Fruit fly (Drosophila melanogaster): ENCODE data around the gene Trf2.

The Trf2 gene

dm6 chrX:8464378-8465036, 55.4 kb downstream of the Trf2 start, which contains the start of gene Sptr (continued):
- TF ChIP-seq CG9727 (GFP tag; optimal IDR thresholded peaks at IDR 0.05) (peak; percentile 86), nerfin-2 (GFP tag; IDR thresholded peaks at IDR 0.05; ENCODE audit: partially characterized antibody) (no peak), lmd (GFP tag; IDR thresholded peaks at IDR 0.05) (peak; percentile 92), CG2712 (tag; optimal IDR thresholded peaks at IDR 0.05) (peak; percentile 80), twi (tag; optimal IDR thresholded peaks at IDR 0.05) (peak; percentile 32), cas (GFP tag; IDR thresholded peaks at IDR 0.05) (peak; percentile 82), CG10209 (GFP tag; optimal IDR thresholded peaks at IDR 0.05) (peak; percentile 87), Elba2 (GFP tag; optimal IDR thresholded peaks at IDR 0.05) (no peak), hbn (GFP tag; IDR thresholded peaks at IDR 0.05; ENCODE audit: partially characterized antibody) (no peak), CG31388 (GFP tag; optimal IDR thresholded peaks at IDR 0.05) (peak; percentile 22), CG7271 (tag; optimal IDR thresholded peaks at IDR 0.05) (no peak), CG14965 (GFP tag; optimal IDR thresholded peaks at IDR 0.05; ENCODE audit: borderline replicate concordance) (no peak), HLH4C (GFP tag; IDR thresholded peaks at IDR 0.05; ENCODE audit: partially characterized antibody) (no peak), CG4820 (GFP tag; optimal IDR thresholded peaks at IDR 0.05) (peak; percentile 69), rib (GFP tag; IDR thresholded peaks at IDR 0.05) (peak; percentile 84), ATbp (GFP tag; optimal IDR thresholded peaks at IDR 0.05) (peak; percentile 80), zen (tag; optimal IDR thresholded peaks at IDR 0.05) (peak; percentile 31), Max (GFP tag; optimal IDR thresholded peaks at IDR 0.05) (peak; percentile 67), CG9797 (GFP tag; optimal IDR thresholded peaks at IDR 0.05) (no peak), eyg (GFP tag; optimal IDR thresholded peaks at IDR 0.05) (peak; percentile 67), CG1233 (GFP tag; optimal IDR thresholded peaks at IDR 0.05) (peak; percentile 80), CG1529 (GFP tag; optimal IDR thresholded peaks at IDR 0.05) (peak; percentile 57), bab2 (GFP tag; optimal IDR thresholded peaks at IDR 0.05) (peak; percentile 76), CG11398 (GFP tag; optimal IDR thresholded peaks at IDR 0.05) (peak; percentile 46), fu2 (GFP tag; optimal IDR thresholded peaks at IDR 0.05) (peak; percentile 64), Scr (GFP tag; IDR thresholded peaks at IDR 0.05; ENCODE audit: partially characterized antibody) (no peak), CG34376 (GFP tag; optimal IDR thresholded peaks at IDR 0.05) (peak; percentile 93), CG17612 (GFP tag; IDR thresholded peaks at IDR 0.05) (peak; percentile 81), sr (GFP tag; IDR thresholded peaks at IDR 0.05) (peak; percentile 44; the same call in 1 of the 3 replicates), ssp (GFP tag; IDR thresholded peaks at IDR 0.05) (peak; percentile 72), CG6654 (GFP tag; optimal IDR thresholded peaks at IDR 0.05) (peak; percentile 12), Doc3 (GFP tag; IDR thresholded peaks at IDR 0.05; ENCODE audit: partially characterized antibody) (no peak), pfk (GFP tag; optimal IDR thresholded peaks at IDR 0.05) (no peak), CG11695 (GFP tag; IDR thresholded peaks at IDR 0.05) (peak; percentile 93), gt (GFP tag; IDR thresholded peaks at IDR 0.05) (no peak), insv (GFP tag; optimal IDR thresholded peaks at IDR 0.05) (peak in 1 of 2 experiments; percentile 52), lbe (GFP tag; optimal IDR thresholded peaks at IDR 0.05) (peak; percentile 88), HmgZ (tag; optimal IDR thresholded peaks at IDR 0.05) (peak; percentile 91), CG18011 (GFP tag; optimal IDR thresholded peaks at IDR 0.05) (peak; percentile 92), dimm (GFP tag; IDR thresholded peaks at IDR 0.05) (peak; percentile 65), CG3065 (GFP tag; optimal IDR thresholded peaks at IDR 0.05) (peak; percentile 13), ara (GFP tag; IDR thresholded peaks at IDR 0.05) (peak; percentile 80), CG1832 (GFP tag; optimal IDR thresholded peaks at IDR 0.05) (no peak), unpg (GFP tag; optimal IDR thresholded peaks at IDR 0.05) (peak; percentile 92), bbx (GFP tag; IDR thresholded peaks at IDR 0.05; ENCODE audit: partially characterized antibody) (no peak), CG10274 (GFP tag; optimal IDR thresholded peaks at IDR 0.05) (peak; percentile 65), inv (GFP tag; IDR thresholded peaks at IDR 0.05; ENCODE audit: partially characterized antibody) (no peak), ems (GFP tag; optimal IDR thresholded peaks at IDR 0.05) (peak; percentile 80), run (tag; optimal IDR thresholded peaks at IDR 0.05) (peak; percentile 75)

All from whole organism, embryonic.